Fruit fly (Drosophila melanogaster): ENCODE data around the gene hng3.

hng3 gene

DNA sequence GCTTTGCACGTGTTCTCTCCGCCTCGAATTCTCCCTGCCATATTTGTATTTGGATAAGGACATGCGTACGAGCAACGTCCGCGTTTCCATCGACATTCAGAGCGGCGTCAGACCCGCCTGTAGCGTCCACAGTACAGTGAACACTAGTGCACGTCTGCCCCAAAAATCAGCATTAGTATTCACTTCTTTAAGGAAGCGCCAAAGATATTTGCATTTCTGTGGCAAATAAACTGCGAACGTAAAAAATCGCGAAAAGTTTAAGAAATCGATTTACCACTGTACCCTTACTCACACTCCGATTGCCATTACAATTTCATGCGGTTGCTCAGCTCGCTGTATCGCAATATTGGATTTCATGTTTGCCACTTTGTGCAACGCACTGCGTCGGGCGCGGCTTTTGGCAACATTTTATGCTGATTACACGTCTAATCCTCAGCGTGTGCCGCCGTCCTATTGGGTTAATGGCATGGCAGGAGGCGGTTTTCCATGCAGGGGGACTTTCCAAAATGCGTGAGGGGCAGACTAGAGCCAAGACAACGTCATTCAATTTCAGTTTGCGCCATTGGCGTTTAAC lies 47.5 kb upstream of the hng3 start (continued):
- peak; percentile 63 for TF ChIP-seq CG10462 (GFP tag; optimal IDR thresholded peaks at IDR 0.05)
- no peak for TF ChIP-seq CG7271 (tag; optimal IDR thresholded peaks at IDR 0.05)
- TF ChIP-seq Dll (GFP tag; IDR thresholded peaks at IDR 0.05; ENCODE audit: partially characterized antibody) = no peak
- TF ChIP-seq Hr78 (GFP tag; optimal IDR thresholded peaks at IDR 0.05) = peak in 1 of 2 experiments; percentile 56
- peak; percentile 59 for TF ChIP-seq CG15479 (GFP tag; optimal IDR thresholded peaks at IDR 0.05)
- TF ChIP-seq Dfd (GFP tag; optimal IDR thresholded peaks at IDR 0.05) = no peak
- no peak for TF ChIP-seq Elba2 (GFP tag; optimal IDR thresholded peaks at IDR 0.05)
- TF ChIP-seq CG1529 (GFP tag; optimal IDR thresholded peaks at IDR 0.05) = peak; percentile 77
- peak; percentile 85 for TF ChIP-seq CG3726 (GFP tag; IDR thresholded peaks at IDR 0.05)
- peak; percentile 82 for TF ChIP-seq nom (GFP tag; optimal IDR thresholded peaks at IDR 0.05)
- peak; percentile 70 for TF ChIP-seq cato (GFP tag; optimal IDR thresholded peaks at IDR 0.05; ENCODE audit: borderline replicate concordance)
- peak; percentile 65 for TF ChIP-seq CG8281 (tag; optimal IDR thresholded peaks at IDR 0.05)
- peak; percentile 82 for TF ChIP-seq ap (GFP tag; IDR thresholded peaks at IDR 0.05)
- peak; percentile 76 for TF ChIP-seq CG15011 (GFP tag; optimal IDR thresholded peaks at IDR 0.05)
- TF ChIP-seq Fer2 (tag; optimal IDR thresholded peaks at IDR 0.05) = peak; percentile 55
- TF ChIP-seq bsh (GFP tag; optimal IDR thresholded peaks at IDR 0.05) = peak; percentile 77 to 91
- no peak for TF ChIP-seq cg (GFP tag; optimal IDR thresholded peaks at IDR 0.05)
- TF ChIP-seq NK7.1 (GFP tag; optimal IDR thresholded peaks at IDR 0.05) = peak; percentile 67
- TF ChIP-seq lilli (GFP tag; optimal IDR thresholded peaks at IDR 0.05) = peak; percentile 91
- peak; percentile 18 for TF ChIP-seq stwl (tag; optimal IDR thresholded peaks at IDR 0.05)
- TF ChIP-seq Antp (GFP tag; optimal IDR thresholded peaks at IDR 0.05) = peak; percentile 93
- peak; percentile 72 for TF ChIP-seq gt (GFP tag; IDR thresholded peaks at IDR 0.05)
- peak; percentile 81 for TF ChIP-seq vfl (GFP tag; optimal IDR thresholded peaks at IDR 0.05)
- peak; percentile 70 for TF ChIP-seq abd-A (tag; optimal IDR thresholded peaks at IDR 0.05)
- TF ChIP-seq ac (GFP tag; optimal IDR thresholded peaks at IDR 0.05) = peak; percentile 31
- TF ChIP-seq CG16779 (GFP tag; IDR thresholded peaks at IDR 0.05) = peak; percentile 88
- TF ChIP-seq NC2α (GFP tag; optimal IDR thresholded peaks at IDR 0.05) = peak; percentile 54
- TF ChIP-seq Abd-B (GFP tag; optimal IDR thresholded peaks at IDR 0.05) = peak; percentile 81
- TF ChIP-seq CG10431 (GFP tag; optimal IDR thresholded peaks at IDR 0.05) = peak; percentile 57
- peak; percentile 88 for TF ChIP-seq Side (GFP tag; optimal IDR thresholded peaks at IDR 0.05)
- peak; percentile 87 for TF ChIP-seq PHDP (tag; optimal IDR thresholded peaks at IDR 0.05)
- TF ChIP-seq dm (GFP tag; optimal IDR thresholded peaks at IDR 0.05) = peak; percentile 76
- TF ChIP-seq CG6765 (GFP tag; optimal IDR thresholded peaks at IDR 0.05) = peak; percentile 65
- TF ChIP-seq Chrac-16 (GFP tag; optimal IDR thresholded peaks at IDR 0.05) = peak; percentile 84
- TF ChIP-seq stc (GFP tag; IDR thresholded peaks at IDR 0.05) = peak; percentile 90

dm6 chr3L:801860-802462 lies 46.7 kb upstream of the hng3 start:
- peak; percentile 2 for TF ChIP-seq CG12769 (tag; optimal IDR thresholded peaks at IDR 0.05)
- TF ChIP-seq ap (GFP tag; IDR thresholded peaks at IDR 0.05) = 0 out of 2 replicates have a peak, but pooled peaks have one; percentile 8
- TF ChIP-seq CG5245 (GFP tag; optimal IDR thresholded peaks at IDR 0.05) = peak; percentile 12
- TF ChIP-seq CG11398 (GFP tag; optimal IDR thresholded peaks at IDR 0.05) = no peak
- 0 out of 2 replicates have a peak, but pooled peaks have one; percentile 12 for TF ChIP-seq esg (GFP tag; conservative IDR thresholded peaks at IDR 0.05)
- no peak for TF ChIP-seq shn (GFP tag; optimal IDR thresholded peaks at IDR 0.05)
- peak; percentile 8 for TF ChIP-seq az2 (GFP tag; optimal IDR thresholded peaks at IDR 0.05)
- TF ChIP-seq CG3726 (GFP tag; IDR thresholded peaks at IDR 0.05) = no peak
- no peak for TF ChIP-seq C15 (GFP tag; IDR thresholded peaks at IDR 0.05)
- no peak for TF ChIP-seq jing (GFP tag; optimal IDR thresholded peaks at IDR 0.05)
- peak; percentile 82 for TF ChIP-seq crol (GFP tag; IDR thresholded peaks at IDR 0.05)
- 0 out of 2 replicates have a peak, but pooled peaks have one; percentile 33 for TF ChIP-seq Xrp1 (GFP tag; IDR thresholded peaks at IDR 0.05)
- peak; percentile 18 for TF ChIP-seq Ssrp (tag; optimal IDR thresholded peaks at IDR 0.05)
- no peak for TF ChIP-seq tna (GFP tag; IDR thresholded peaks at IDR 0.05; ENCODE audit: partially characterized antibody)
- 0 out of 2 replicates have a peak, but pooled peaks have one; percentile 13 for TF ChIP-seq lmd (GFP tag; IDR thresholded peaks at IDR 0.05)
- TF ChIP-seq slbo (GFP tag; IDR thresholded peaks at IDR 0.05) = peak; percentile 21; the same call in 1 of the 2 replicates
- no peak for TF ChIP-seq pita (GFP tag; optimal IDR thresholded peaks at IDR 0.05)

All from whole organism, embryonic.